Fruit fly (Drosophila melanogaster) whole organism: ENCODE data around the gene Trs20.

Source experiments
- CG8478 ChIP-seq: fragments of >200 bp; optimal IDR thresholded peaks from 2 replicates; lab custom pipeline; 2018; ENCODE audit warnings: inconsistent platforms
- Dll ChIP-seq: fragments of >200 bp; optimal IDR thresholded peaks from 2 replicates; lab custom pipeline; 2017
- EcR ChIP-seq, 2 experiments: fragments of >200 bp; optimal IDR thresholded peaks; 2 replicates each; lab custom pipeline; 2017; ENCODE audit warnings: missing biosample characterization in 2 of 2, missing genetic modification characterization in 2 of 2, missing genetic modification reagents in 2 of 2
- pan ChIP-seq: fragments of >200 bp; optimal IDR thresholded peaks from 2 replicates; lab custom pipeline; 2017
- psq ChIP-seq: fragments of >200 bp; optimal IDR thresholded peaks from 2 replicates; lab custom pipeline; 2017
- usp ChIP-seq: fragments of >200 bp; optimal IDR thresholded peaks from 2 replicates; lab custom pipeline; 2017; ENCODE audit warnings: missing biosample characterization, missing genetic modification characterization, mixed read lengths

Trs20 gene

dm6 chr3L:16159161-16160072 is 28.0 kb upstream of the Trs20 start:
- no peak for TF ChIP-seq EcR (GFP tag; optimal IDR thresholded peaks at IDR 0.05; lab: Kevin White, UChicago)
- TF ChIP-seq usp (GFP tag; lab: Kevin White, UChicago): no peak
- TF ChIP-seq psq (lab: Kevin White, UChicago): no peak
- TF ChIP-seq Dll: no peak
- TF ChIP-seq pan (lab: Kevin White, UChicago): no peak
- no peak for TF ChIP-seq CG8478 (lab: Kevin White, UChicago)

dm6 chr3L:16158322-16158721 is 26.9 kb upstream of the Trs20 start:
- TF ChIP-seq EcR (GFP tag; optimal IDR thresholded peaks at IDR 0.05; lab: Kevin White, UChicago) (no peak), CG8478 (lab: Kevin White, UChicago) (no peak), pan (lab: Kevin White, UChicago) (no peak), Dll (no peak), psq (lab: Kevin White, UChicago) (no peak), usp (GFP tag; lab: Kevin White, UChicago) (no peak)

DNA sequence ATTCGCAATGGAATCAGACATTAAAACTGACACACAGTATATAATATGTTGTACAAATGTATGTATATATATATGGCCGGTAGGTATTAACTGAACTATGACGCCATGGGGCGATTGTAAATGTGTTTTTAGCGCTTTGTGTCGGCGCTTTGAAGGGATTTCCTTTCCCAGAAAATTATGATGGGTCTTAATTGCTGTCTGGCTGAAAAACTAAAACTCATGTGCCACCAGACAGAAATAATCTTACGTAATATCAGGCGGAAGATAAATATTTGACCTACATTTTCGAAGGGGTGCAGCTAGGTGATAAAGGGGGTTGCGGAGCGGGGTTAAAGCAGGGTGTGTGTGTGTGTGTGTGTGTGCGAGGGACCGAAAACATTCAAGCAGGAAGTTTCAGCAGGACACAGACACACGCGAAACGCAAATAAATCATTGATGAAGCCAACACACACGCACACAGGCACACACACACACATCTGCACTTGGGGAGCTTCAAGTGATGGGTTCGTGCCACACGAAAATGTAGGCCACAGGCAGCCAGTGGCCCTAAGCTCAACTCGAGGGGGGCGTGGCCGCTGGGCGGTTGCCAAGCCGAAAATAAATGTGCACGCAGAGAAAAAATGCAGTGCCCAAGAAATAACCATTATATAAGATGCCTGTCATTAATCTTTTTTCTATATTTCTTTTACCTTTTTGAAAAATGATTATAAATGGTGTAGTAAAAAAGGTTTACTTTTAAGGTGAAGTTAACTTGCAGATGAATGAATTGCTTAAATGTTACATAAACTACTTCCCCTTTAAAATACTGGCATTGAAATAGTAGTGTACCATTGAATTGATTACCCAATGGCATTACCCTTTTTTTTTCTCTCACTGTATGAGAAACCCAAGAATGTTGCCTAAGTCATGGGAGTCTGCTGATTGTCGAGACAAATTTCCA is 26.1 kb upstream of the Trs20 start:
- no peak for TF ChIP-seq psq (lab: Kevin White, UChicago)
- no peak for TF ChIP-seq usp (GFP tag; lab: Kevin White, UChicago)
- TF ChIP-seq CG8478 (lab: Kevin White, UChicago): no peak
- no peak for TF ChIP-seq Dll
- no peak for TF ChIP-seq EcR (GFP tag; optimal IDR thresholded peaks at IDR 0.05; lab: Kevin White, UChicago)
- no peak for TF ChIP-seq pan (lab: Kevin White, UChicago)

DNA sequence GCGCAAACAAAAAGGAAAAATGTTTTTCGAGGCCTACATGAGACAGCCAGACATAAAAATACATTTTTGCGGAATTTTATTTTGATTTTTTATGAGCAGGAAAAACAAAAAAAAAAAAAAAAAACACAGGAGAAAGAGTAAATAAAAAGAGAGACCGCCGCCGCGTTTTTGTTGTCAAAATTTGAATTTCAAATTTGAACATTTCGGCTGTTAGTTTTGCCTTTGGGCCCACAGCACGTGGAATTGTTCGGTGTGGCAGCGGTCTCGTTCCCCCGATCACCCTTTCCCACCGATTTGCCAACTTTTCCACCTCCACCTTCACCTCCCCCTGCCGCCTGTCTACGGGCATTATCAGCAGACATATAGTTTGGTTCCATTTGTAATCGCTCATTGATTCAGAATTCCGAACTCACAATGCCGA is 25.4 kb upstream of the Trs20 start:
- TF ChIP-seq usp (GFP tag; lab: Kevin White, UChicago): no peak
- no peak for TF ChIP-seq Dll
- no peak for TF ChIP-seq EcR (GFP tag; optimal IDR thresholded peaks at IDR 0.05; lab: Kevin White, UChicago)
- no peak for TF ChIP-seq pan (lab: Kevin White, UChicago)
- no peak for TF ChIP-seq CG8478 (lab: Kevin White, UChicago)

DNA sequence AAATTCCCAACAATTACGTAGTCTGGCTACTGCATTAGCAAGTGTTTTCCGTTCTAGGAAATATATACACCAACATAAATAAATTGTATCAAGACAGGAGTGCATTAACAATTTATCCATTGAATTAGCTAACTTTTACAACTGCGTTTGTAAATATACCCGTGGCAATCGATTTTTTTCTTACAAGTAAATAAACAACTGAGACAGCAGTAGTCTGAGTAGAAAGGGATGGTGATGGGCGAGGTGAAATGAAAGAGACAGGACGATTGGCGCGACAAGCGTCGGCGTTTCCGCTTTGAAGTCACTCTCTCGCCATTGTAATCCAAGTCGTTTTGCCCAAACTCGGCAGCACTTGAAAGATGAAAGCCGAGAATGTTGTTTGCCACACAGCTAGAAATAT is 24.1 kb upstream of the Trs20 start:
- TF ChIP-seq EcR (GFP tag; optimal IDR thresholded peaks at IDR 0.05; lab: Kevin White, UChicago): no peak

- TF ChIP-seq Dll: no peak
- no peak for TF ChIP-seq psq (lab: Kevin White, UChicago)
Measured at dm6 chr3L:16153650-16154049, 22.2 kb upstream of the Trs20 start.

DNA sequence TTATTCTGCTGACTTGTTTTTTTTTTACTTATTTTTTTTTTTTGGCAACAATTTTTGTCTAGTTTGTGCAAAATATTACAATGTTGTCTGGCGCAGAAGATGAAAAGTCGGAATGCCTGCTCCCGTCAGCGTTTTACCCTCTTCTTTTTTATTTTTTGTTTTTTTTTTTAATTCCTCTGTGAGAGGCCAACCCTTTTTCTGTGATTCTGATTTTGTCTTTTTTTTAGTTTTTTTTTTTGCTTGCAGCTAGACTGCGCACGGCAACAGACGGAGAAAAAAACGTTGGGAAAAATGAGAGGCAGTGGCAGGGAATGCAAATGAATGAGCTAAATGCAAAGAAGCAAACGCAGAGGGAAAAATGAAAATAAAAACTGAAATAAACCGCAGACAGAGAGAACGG is 21.7 kb upstream of the Trs20 start:
- TF ChIP-seq Dll (no peak), CG8478 (lab: Kevin White, UChicago) (no peak), EcR (GFP tag; optimal IDR thresholded peaks at IDR 0.05; lab: Kevin White, UChicago) (no peak), pan (lab: Kevin White, UChicago) (no peak), psq (lab: Kevin White, UChicago) (no peak), usp (GFP tag; lab: Kevin White, UChicago) (no peak)

dm6 chr3L:16151742-16152141 is 20.3 kb upstream of the Trs20 start:
- TF ChIP-seq CG8478 (lab: Kevin White, UChicago) (no peak), EcR (GFP tag; optimal IDR thresholded peaks at IDR 0.05; lab: Kevin White, UChicago) (no peak), Dll (no peak), psq (lab: Kevin White, UChicago) (no peak), usp (GFP tag; lab: Kevin White, UChicago) (no peak), pan (lab: Kevin White, UChicago) (no peak)

DNA sequence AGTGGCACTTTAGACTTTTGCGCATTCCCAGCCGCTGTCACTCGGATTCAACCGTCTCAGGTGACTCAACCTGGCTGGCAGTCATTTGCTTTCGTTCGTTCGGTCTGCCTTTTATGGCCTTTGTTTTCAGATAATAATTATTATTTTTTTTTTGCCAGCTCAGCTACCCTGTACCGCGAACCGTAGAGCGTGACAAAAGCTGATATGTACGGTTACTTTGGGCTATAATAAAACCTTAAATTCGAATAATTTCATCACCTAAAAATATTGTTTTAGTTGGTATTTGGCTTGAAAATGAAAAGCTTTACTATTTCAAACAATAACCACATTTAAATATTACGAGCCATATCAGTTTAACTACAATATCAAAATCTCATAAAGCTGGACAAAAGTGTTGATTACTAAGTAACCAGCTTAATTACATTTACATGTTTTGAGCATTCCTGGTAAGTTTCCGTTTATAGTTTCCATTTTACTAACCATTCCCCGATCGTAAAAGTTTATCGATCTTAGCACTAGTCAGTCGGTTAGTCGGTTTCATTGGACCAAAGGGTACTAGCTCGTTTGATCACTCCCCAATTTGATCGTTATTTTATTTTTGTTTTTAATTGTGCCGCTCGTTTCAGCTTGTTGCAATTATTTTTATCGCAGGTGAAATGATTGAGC is 19.6 kb upstream of the Trs20 start:
- TF ChIP-seq usp (GFP tag; lab: Kevin White, UChicago) (no peak), Dll (no peak), psq (lab: Kevin White, UChicago) (no peak), pan (lab: Kevin White, UChicago) (peak; percentile 55), EcR (GFP tag; optimal IDR thresholded peaks at IDR 0.05; lab: Kevin White, UChicago) (no peak), CG8478 (lab: Kevin White, UChicago) (no peak)

- TF ChIP-seq psq (lab: Kevin White, UChicago) (no peak), pan (lab: Kevin White, UChicago) (no peak), CG8478 (lab: Kevin White, UChicago) (no peak), usp (GFP tag; lab: Kevin White, UChicago) (no peak), Dll (no peak), EcR (GFP tag; optimal IDR thresholded peaks at IDR 0.05; lab: Kevin White, UChicago) (no peak)
Measured at dm6 chr3L:16150161-16150538, 18.7 kb upstream of the Trs20 start.
